Worm (Caenorhabditis elegans) whole organism, L4/young adult: Measurements from ENCODE around the gene F22E12.1.

Source experiments
- W03F9.2 ChIP-seq: fragments of 150-350 bp; optimal IDR thresholded peaks from 2 replicates; lab custom pipeline; 2014; ENCODE audit warnings: missing biosample characterization, missing genetic modification characterization
- dao-5 ChIP-seq: sonication (generic microtip); optimal IDR thresholded peaks from 2 replicates; lab custom pipeline; 2016; ENCODE audit warnings: missing genotype, missing genetic modification characterization, moderate library complexity, missing compliant biosample characterization
- him-1 ChIP-seq: sonication (generic microtip); optimal IDR thresholded peaks from 2 replicates; lab custom pipeline; 2016; ENCODE audit warnings: missing genotype, missing genetic modification reagents, missing genetic modification characterization, missing compliant biosample characterization

F22E12.1 gene

ce11 chrV:10476864-10477443, 19.8 kb upstream of the F22E12.1 start:
- TF ChIP-seq him-1 (tag; lab: Kevin White, UChicago): peak; percentile 23
- no peak for TF ChIP-seq dao-5 (tag; lab: Kevin White, UChicago)
- TF ChIP-seq W03F9.2 (tag; lab: Kevin White, UChicago): no peak

ce11 chrV:10475421-10475820, 18.3 kb upstream of the F22E12.1 start:
- no peak for TF ChIP-seq dao-5 (tag; lab: Kevin White, UChicago)
- no peak for TF ChIP-seq him-1 (tag; lab: Kevin White, UChicago)
- no peak for TF ChIP-seq W03F9.2 (tag; lab: Kevin White, UChicago)

DNA sequence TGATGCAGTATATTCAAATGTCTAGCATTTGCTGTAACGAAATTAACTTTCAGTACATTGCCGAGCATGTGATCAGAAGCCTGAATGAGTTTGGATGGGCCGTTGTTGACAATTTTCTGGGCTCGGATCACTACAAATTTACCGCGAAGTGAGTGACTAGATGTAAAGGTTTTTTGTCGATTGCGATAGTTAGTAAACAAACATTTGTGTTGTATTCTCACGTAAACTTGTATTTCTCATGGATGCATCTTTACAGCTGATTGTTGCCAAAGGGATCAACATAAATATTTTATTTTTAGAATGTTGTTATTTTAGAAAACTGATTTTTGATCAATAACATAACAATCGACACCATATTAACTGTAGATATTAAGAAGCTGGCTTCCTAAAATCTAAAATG, 16.9 kb upstream of the F22E12.1 start:
- TF ChIP-seq W03F9.2 (tag; lab: Kevin White, UChicago) (no peak), dao-5 (tag; lab: Kevin White, UChicago) (no peak), him-1 (tag; lab: Kevin White, UChicago) (no peak)

DNA sequence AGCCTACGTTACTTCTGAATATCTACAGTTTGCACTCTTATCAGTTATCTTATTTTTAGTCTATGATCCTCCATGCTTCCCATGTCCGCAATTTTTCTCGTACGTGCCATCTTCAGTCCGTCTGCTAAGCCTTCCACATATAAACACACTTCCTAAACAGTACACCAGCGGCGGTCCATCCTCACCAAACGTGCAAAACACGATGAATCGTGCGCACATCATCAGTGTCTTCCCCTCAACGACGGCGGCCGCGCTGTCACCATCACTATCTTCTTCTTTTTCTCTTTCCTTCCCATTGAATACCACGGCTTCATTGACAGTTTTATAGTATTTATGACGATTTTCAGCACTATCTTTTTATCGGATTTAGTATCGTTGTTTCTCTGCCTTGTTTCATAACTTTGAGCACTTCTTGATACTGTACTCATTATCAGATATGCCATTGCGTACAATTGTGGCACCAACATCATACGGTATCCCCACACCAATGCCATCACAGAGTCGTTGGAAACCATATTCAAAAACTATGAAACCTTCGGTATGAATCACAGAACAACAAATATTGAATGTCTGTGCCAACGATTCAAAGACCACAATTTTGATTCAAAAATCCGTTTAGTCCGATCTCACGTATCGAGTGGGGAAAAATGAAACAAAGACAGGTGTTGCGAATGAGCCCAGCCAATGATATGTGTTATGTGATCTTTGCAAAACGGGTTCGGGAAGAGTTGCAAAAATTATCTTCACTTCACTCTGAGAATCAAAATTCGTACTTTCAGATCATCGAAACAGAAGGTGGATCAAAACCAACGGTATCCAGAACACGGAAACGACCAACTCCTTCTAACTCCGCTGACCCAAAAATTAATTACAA, 16.0 kb upstream of the F22E12.1 start:
- TF ChIP-seq dao-5 (tag; lab: Kevin White, UChicago): no peak
- TF ChIP-seq him-1 (tag; lab: Kevin White, UChicago): no peak
- no peak for TF ChIP-seq W03F9.2 (tag; lab: Kevin White, UChicago)

DNA sequence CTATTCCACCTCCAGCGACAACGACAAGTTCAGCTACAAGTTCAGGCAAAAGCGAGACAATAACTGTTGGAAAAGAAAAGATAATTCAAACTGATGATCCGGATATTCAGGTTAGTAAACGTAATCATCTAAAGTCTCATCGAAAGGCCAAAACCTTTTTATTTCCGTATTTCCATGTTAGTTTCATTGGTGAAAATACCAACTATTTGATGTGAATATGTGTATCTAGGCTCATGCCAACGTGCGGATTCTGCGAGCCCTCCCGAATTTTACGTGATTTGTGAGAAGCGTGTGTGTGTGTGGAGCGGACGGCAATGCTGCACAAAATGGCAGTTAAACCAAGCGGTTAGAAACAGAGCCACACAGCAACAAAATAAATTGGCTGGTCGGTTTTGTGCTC, 13.9 kb upstream of the F22E12.1 start:
- TF ChIP-seq dao-5 (tag; lab: Kevin White, UChicago) (no peak), him-1 (tag; lab: Kevin White, UChicago) (no peak), W03F9.2 (tag; lab: Kevin White, UChicago) (no peak)

ce11 chrV:10469845-10470244, 12.7 kb upstream of the F22E12.1 start:
- TF ChIP-seq dao-5 (tag; lab: Kevin White, UChicago) (no peak), W03F9.2 (tag; lab: Kevin White, UChicago) (no peak), him-1 (tag; lab: Kevin White, UChicago) (no peak)

ce11 chrV:10468709-10469108, 11.6 kb upstream of the F22E12.1 start:
- no peak for TF ChIP-seq W03F9.2 (tag; lab: Kevin White, UChicago)
- TF ChIP-seq him-1 (tag; lab: Kevin White, UChicago): no peak
- no peak for TF ChIP-seq dao-5 (tag; lab: Kevin White, UChicago)

DNA sequence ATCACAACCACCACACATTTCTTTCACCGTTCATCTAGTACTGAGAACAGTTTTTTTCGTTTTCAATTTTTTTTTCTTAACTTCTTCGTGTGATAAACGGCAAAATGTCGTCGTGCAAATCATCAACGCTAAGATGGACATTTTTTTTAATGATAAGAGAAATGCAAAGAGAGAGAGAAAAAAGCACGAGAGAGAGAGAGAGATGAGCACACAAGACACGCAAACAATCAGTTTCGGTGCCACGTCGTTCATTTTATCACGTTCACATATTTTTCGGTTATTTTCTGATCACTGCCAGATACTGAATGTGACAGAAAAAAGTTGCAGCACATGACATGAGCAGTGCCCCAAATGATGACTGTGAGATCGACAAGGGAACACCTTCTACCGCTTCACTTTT, 11.0 kb upstream of the F22E12.1 start, which contains the start of gene egl-9:
Gene egl-9, plus strand, starts transcription at position 328 of the 400 bp plus-strand sequence.
- TF ChIP-seq him-1 (tag; lab: Kevin White, UChicago) (no peak), dao-5 (tag; lab: Kevin White, UChicago) (no peak), W03F9.2 (tag; lab: Kevin White, UChicago) (no peak)

- TF ChIP-seq dao-5 (tag; lab: Kevin White, UChicago): no peak
- no peak for TF ChIP-seq W03F9.2 (tag; lab: Kevin White, UChicago)
- TF ChIP-seq him-1 (tag; lab: Kevin White, UChicago): no peak
Measured at ce11 chrV:10467659-10468058, 10.5 kb upstream of the F22E12.1 start.

DNA sequence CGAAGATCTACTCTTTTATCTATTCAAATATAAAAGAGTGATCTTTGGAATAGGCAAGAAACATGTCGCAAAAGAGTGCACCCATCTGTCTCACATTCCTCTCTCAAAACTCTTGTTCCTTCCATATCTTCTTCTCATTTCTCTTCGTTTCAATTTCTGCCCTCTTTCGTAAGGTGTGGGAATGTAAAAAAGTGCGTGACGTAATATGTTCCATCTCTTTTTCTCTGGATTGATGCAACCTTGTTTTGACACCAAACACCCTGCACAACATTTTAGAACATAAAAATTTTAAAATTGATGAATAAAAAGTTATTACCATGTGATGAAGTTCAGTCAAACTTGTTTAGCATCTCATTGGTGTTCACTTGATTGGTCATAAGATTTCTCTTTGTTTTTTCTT, 10.0 kb upstream of the F22E12.1 start:
- TF ChIP-seq him-1 (tag; lab: Kevin White, UChicago) (no peak), W03F9.2 (tag; lab: Kevin White, UChicago) (no peak), dao-5 (tag; lab: Kevin White, UChicago) (no peak)

DNA sequence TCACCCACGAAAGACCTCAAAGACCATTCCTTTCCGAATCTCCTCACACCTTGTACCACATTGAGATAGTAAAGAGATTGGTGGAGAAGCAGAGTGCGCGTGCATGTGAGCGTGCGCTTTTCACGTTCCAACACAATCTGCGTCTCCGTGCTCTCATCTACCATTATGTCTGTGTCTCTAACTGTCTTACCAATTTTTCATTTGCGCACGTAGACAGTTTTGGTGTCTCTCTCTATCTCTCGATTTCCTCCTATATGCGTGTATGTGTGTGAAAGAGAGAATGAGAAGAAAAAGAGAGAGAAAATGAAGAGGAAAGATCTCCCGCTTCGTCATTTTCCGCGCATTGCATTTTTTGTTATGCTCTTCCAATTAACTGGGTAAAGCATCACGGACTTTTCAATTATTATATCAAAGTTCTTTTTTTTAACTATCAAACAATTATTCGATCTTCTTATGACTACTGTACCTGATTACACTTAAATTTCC, 9.5 kb upstream of the F22E12.1 start:
- peak; percentile 81 for TF ChIP-seq W03F9.2 (tag; lab: Kevin White, UChicago)
- peak; percentile 85 for TF ChIP-seq him-1 (tag; lab: Kevin White, UChicago)
- no peak for TF ChIP-seq dao-5 (tag; lab: Kevin White, UChicago)

DNA sequence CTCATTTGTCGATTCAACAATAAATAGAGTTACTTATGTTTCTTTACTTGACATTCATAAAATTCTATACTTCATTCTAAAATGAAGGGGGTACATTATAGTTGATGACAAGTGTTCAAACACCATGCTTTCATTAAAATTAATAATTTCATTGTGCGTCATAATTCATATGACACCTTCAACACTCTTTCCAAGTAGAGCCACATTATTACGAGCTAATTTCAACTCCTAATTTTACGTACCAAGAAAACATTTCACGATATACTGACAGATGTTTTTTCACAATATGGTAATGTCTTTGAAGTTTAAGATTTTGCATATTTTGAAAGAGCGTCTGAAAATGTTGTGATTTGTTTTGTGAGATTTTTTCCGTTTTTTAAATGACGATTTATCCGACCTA, 8.3 kb upstream of the F22E12.1 start:
- TF ChIP-seq him-1 (tag; lab: Kevin White, UChicago) (no peak), dao-5 (tag; lab: Kevin White, UChicago) (no peak), W03F9.2 (tag; lab: Kevin White, UChicago) (no peak)

DNA sequence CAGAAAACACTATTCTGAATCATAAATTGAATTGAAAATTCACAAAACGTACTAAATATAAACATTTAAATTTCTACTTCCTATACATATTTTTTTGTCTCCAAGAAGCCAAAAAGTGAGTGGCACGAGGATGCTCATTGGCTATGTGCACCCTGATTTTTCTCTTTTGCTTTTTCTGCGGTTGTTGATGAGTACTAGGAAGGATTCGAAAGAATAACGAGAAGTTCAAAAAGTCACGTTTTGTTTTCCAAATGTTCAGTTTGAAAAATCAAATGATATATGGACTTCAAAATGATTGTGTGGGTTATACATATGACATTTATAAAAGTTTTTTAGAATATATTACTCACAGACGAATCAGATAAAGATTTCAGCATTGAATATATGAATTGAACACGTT, 7.6 kb upstream of the F22E12.1 start:
- TF ChIP-seq W03F9.2 (tag; lab: Kevin White, UChicago) (no peak), him-1 (tag; lab: Kevin White, UChicago) (no peak), dao-5 (tag; lab: Kevin White, UChicago) (no peak)
